Fruit fly (Drosophila melanogaster) whole organism: ENCODE measurements around the gene CG10208.

ENCODE experiments used
- CG8478 ChIP-seq: fragments of >200 bp; optimal IDR thresholded peaks from 2 replicates; lab custom pipeline; 2018; ENCODE audit warnings: inconsistent platforms
- Dll ChIP-seq: fragments of >200 bp; optimal IDR thresholded peaks from 2 replicates; lab custom pipeline; 2017
- EcR ChIP-seq, 2 experiments: fragments of >200 bp; optimal IDR thresholded peaks; 2 replicates each; lab custom pipeline; 2017; ENCODE audit warnings: missing biosample characterization in 2 of 2, missing genetic modification characterization in 2 of 2, missing genetic modification reagents in 2 of 2
- pan ChIP-seq: fragments of >200 bp; optimal IDR thresholded peaks from 2 replicates; lab custom pipeline; 2017
- psq ChIP-seq: fragments of >200 bp; optimal IDR thresholded peaks from 2 replicates; lab custom pipeline; 2017
- usp ChIP-seq: fragments of >200 bp; optimal IDR thresholded peaks from 2 replicates; lab custom pipeline; 2017; ENCODE audit warnings: missing biosample characterization, missing genetic modification characterization, mixed read lengths

CG10208 gene

DNA sequence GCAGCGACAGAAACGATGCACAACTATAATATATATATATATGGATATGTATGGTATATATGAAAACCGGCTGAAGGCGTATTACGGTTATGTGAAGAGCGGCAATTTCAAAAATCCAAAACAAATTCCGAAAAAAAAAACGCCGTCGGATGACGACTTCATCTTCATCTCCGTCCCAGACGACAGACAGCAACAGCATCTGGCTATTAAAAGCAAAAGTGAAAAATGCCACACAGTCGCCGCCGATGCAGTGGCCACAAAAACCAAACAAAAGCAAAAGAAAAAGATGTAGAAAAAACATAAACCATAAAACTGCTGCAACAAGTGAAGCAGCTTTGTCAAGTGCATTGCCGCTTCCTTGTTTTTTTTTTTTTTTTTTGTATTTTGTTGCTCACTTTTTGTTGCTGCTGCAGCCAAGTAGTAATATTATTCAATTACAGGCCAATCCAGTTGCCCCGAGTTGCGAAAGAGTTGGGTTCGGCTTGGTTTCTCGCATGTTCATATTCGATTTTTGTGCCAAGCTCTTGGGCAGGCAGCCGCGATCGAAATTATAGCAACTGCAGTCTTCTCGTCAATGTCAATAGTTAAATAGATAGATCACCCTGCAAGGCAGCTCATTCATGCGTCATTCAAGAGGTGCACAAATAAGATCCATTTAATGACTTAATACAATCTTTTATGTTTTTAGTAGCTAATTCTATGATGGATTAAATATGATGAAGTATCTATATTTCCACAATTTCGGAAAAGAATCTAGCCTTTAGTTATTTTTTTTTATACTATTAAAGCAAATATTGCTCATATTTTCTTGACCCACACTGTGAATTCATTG, 39.1 kb downstream of the CG10208 start:
- TF ChIP-seq Dll (lab: Kevin White, UChicago) (no peak), CG8478 (no peak), psq (lab: Kevin White, UChicago) (no peak), pan (lab: Kevin White, UChicago) (no peak), EcR (GFP tag; optimal IDR thresholded peaks at IDR 0.05; lab: Kevin White, UChicago) (no peak)

DNA sequence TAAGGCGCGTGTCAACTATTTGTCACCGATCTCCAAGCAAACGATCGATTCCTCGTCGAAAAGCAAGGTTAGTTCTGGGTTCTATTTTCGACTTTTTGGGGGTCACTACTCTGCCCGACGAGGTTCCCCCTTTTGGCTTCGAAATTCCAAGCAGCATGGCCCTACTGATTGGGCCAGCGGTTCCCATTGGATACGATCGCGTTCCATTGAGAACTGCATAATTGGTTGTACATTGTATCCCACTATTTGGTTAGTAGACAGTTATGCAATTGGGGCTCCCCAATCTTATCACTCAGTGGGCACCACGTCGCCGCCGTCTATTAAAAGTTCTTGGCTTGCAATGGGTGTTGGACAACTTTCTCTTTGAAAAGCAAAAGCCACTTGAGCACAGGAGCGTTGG, 40.2 kb downstream of the CG10208 start:
- TF ChIP-seq CG8478, result no peak
- TF ChIP-seq psq (lab: Kevin White, UChicago), result no peak
- TF ChIP-seq pan (lab: Kevin White, UChicago), result no peak
- no peak for TF ChIP-seq EcR (GFP tag; optimal IDR thresholded peaks at IDR 0.05; lab: Kevin White, UChicago)
- no peak for TF ChIP-seq Dll (lab: Kevin White, UChicago)
- TF ChIP-seq usp, result no peak

DNA sequence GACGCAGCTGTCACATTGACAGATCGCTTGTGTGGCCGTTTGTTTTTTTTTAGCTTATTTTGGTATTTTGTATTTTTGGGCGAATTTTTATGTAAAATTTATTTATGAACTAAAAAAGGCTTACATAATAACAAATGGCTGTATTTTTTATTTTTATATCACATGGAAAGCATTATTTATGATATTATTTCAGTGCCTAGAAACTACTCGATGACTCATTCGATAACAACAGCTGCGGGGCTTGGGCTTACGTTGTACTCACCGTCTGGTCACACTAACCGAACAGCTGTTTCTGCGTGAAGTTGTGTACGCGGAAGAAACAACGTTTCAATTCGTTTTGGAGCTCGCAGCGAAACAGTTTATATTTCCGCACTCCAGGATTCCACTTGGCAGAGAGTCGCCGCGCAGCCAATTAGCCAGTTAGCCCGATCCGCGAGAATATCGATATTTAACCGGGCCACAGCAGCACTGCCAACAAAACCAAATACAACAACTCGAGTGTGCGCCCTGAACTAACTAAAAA, 40.9 kb downstream of the CG10208 start, which contains the start of the genes Hmgcr and Rpn9:
TSS of gene Hmgcr (plus strand) at position 335 of the 523 bp plus-strand sequence.
TSS of gene Rpn9 (minus strand) at position 473 of the 523 bp plus-strand sequence.
- TF ChIP-seq pan (lab: Kevin White, UChicago) (no peak), psq (lab: Kevin White, UChicago) (no peak), EcR (GFP tag; optimal IDR thresholded peaks at IDR 0.05; lab: Kevin White, UChicago) (no peak), CG8478 (no peak), usp (no peak), Dll (lab: Kevin White, UChicago) (no peak)

DNA sequence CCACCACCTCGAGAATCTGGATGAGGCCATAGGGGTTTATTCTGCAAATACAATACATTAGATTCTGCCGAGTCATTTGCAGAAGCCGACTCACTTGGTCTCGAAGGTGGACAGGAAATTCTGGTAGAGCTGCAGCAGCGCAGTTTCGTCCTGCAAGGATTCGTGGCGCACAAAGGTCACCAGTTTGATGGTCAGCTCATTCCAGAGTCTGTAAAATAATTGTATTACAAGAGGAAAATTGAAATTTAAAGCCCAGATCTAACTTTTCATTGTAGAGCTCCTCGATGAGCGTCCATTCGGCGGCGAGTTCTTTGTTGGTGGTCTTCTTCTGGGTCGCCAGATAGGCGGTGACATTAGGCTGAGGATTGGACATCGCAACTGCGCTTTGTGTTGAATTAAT, 41.4 kb downstream of the CG10208 start:
- TF ChIP-seq Dll (lab: Kevin White, UChicago) (no peak), CG8478 (no peak), psq (lab: Kevin White, UChicago) (no peak), pan (lab: Kevin White, UChicago) (no peak), EcR (GFP tag; optimal IDR thresholded peaks at IDR 0.05; lab: Kevin White, UChicago) (no peak), usp (no peak)

DNA sequence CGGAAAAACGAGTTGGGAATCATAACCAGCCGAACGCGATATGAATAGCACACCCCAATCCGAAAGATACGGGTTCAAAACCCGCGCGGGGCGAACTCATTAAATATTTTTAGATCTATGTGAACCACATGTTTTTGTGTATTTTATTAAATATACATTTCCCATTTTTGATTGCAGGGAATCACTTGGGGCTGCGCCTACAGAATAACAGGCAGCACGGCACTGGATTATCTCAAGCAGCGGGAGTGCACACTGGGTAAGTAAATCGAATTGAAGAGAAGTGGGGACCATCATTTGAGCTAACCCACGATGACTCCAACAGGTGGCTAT, 43.5 kb downstream of the CG10208 start:
- TF ChIP-seq EcR (GFP tag; optimal IDR thresholded peaks at IDR 0.05; lab: Kevin White, UChicago), result no peak
- TF ChIP-seq psq (lab: Kevin White, UChicago), result no peak
- no peak for TF ChIP-seq CG8478
- TF ChIP-seq pan (lab: Kevin White, UChicago), result no peak
- TF ChIP-seq usp, result no peak
- TF ChIP-seq Dll (lab: Kevin White, UChicago), result no peak

DNA sequence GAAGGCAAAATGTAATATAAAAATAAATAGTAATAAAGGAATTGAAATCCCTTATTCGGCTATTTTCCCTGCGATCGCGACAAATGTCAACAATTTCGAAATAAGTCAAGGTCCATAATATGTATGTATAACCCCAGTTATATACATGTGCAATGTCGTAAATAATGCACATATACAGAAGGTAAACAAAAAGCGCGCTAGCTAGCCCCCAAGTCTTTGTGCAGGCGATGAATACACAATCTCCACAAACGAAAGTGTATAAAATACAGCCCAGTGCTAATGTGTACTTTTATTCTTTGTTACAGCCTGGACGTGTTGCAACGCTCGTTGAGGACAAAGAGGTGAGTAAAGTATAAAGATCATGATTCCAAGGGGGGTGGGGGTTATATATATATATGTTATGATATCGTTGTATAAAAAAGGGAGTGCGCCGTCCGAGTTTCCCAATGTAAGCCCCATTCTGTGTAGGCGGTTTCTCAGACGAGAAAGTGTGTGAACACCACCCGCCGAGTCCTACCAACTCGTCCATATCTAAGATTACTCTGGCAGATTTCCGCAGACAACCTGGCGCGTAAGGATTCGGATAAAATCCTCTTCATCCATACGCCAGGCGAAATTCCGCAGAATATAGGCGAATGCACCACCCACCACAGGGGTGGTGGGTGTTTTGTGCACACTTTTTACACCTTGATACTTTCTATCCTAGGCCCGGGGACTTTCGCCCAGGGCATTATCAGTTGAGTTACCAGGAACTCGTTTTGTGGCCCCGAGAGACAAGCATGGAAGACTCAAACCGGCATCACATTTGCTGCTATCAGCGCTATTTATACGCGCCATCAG, 44.1 kb downstream of the CG10208 start:
- no peak for TF ChIP-seq usp
- no peak for TF ChIP-seq CG8478
- no peak for TF ChIP-seq psq (lab: Kevin White, UChicago)
- TF ChIP-seq pan (lab: Kevin White, UChicago), result no peak
- no peak for TF ChIP-seq Dll (lab: Kevin White, UChicago)
- TF ChIP-seq EcR (GFP tag; optimal IDR thresholded peaks at IDR 0.05; lab: Kevin White, UChicago), result no peak

DNA sequence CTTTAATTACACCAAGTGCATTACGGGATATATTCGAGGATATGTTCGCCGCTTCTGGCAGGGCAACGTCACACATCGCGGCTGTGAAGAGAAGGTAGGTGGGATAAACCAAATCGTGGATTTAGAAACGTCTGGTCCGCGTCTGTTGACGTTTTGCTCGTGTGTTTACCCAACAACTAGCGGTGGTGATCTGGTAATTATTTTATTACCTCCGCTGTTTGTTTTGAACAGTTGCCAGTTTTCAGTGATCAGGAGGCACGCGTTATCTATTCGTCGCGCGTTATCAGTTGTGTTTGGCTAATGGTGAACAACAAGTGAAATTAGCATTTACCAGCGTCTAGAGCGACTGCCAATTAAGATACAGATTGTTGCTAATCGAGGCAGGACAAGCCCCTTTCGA, 44.9 kb downstream of the CG10208 start:
- TF ChIP-seq Dll (lab: Kevin White, UChicago) (no peak), EcR (GFP tag; optimal IDR thresholded peaks at IDR 0.05; lab: Kevin White, UChicago) (no peak), psq (lab: Kevin White, UChicago) (no peak), CG8478 (no peak), pan (lab: Kevin White, UChicago) (no peak), usp (no peak)

DNA sequence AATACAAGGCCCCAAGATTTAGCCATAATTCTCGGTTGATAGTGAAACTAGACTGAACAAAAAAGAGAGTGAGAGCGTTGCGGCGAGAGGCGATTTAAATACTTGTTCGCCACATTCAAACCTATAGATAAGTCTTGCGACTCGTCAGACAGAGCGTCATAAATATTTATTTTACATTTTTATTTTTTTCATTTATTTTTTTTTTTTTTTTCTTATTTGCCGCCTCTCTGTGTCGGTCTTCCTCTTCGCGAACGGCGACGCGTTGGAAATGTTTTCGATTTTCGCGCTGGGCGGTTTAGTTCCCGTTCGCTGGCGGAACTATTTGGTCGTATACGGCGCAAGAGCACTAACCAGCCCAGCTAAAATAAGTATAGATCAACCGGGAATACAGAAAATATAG, 45.8 kb downstream of the CG10208 start:
- no peak for TF ChIP-seq psq (lab: Kevin White, UChicago)
- TF ChIP-seq Dll (lab: Kevin White, UChicago), result no peak
- no peak for TF ChIP-seq CG8478
- no peak for TF ChIP-seq usp
- no peak for TF ChIP-seq EcR (GFP tag; optimal IDR thresholded peaks at IDR 0.05; lab: Kevin White, UChicago)
- no peak for TF ChIP-seq pan (lab: Kevin White, UChicago)

DNA sequence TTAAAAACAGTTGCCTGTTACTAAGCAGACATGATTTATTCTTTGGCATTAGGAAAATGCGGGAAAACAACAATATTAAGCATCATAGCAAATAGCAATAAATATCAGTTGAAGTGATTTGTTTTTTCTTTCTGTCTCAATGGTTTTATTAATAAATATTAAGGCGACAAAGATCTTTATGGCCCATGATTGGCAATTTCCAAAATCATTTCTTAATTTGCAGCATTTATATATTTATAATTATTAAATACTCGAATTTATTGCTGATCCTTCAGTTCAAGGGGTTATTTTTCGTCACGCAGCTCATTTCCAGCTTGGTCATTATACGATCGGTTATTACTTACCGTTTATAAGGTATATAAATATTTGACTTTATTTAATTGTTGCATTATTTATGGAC, 46.3 kb downstream of the CG10208 start:
- no peak for TF ChIP-seq Dll (lab: Kevin White, UChicago)
- TF ChIP-seq psq (lab: Kevin White, UChicago), result no peak
- TF ChIP-seq CG8478, result no peak
- no peak for TF ChIP-seq pan (lab: Kevin White, UChicago)
- TF ChIP-seq usp, result no peak
- TF ChIP-seq EcR (GFP tag; optimal IDR thresholded peaks at IDR 0.05; lab: Kevin White, UChicago), result no peak

DNA sequence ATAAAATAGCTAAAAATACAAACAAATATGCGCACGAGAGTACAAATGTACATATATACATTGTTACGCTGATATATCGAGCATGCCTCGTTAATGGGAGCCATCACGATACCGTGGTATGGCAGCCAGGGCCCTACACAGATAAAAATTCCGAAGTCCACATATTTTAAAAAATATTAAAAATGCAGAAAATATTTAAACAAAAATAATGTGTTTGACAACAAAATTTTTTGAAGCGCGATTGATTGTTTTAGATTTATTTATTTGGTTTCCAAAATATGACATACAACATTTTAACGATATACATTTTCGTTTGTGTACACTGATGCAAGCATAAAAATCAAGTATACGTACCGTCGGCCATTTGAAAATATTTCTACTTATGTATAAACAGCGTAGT, 47.2 kb downstream of the CG10208 start:
- TF ChIP-seq CG8478 (no peak), EcR (GFP tag; optimal IDR thresholded peaks at IDR 0.05; lab: Kevin White, UChicago) (no peak), Dll (lab: Kevin White, UChicago) (no peak)

DNA sequence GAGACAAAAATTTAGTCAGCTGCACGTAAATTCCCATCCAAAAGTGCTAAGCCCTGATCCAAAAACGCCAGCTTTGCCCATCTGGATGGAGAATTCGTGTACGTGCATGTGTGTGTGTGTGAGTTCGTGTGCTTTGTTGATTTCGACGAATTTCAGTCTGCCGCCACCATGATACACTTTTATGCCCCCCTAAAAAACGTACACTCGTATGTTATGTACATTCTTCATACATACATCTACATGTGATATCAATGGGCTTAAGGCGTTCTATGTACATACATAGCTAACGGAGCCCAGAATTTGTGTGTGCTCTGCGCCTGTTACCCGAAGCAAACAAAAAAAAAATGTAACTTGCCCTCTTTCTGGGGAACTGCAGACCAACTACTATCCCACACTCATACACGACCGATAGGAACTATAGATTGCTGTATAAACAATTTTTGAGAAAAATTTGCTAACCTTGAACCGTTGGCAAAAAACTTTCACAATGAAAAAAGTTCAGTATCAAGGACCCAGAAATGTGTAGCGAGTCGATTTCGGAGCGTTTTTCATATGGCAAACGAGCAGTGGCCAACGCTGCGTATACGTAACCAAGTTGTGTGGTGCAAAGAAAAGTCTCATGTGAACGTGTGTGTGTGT, 48.1 kb downstream of the CG10208 start:
- TF ChIP-seq usp, result no peak
- no peak for TF ChIP-seq EcR (GFP tag; optimal IDR thresholded peaks at IDR 0.05; lab: Kevin White, UChicago)
- TF ChIP-seq pan (lab: Kevin White, UChicago), result no peak
- no peak for TF ChIP-seq psq (lab: Kevin White, UChicago)
- TF ChIP-seq Dll (lab: Kevin White, UChicago), result no peak
- TF ChIP-seq CG8478, result no peak
